Worm (Caenorhabditis elegans) whole organism, L2 larva: ENCODE results near the gene tsp-12.

Experiments
- C34F6.9 ChIP-seq: fragments of 150-350 bp; optimal IDR thresholded peaks from 2 replicates; lab custom pipeline; 2014; ENCODE audit warnings: missing biosample characterization, missing genetic modification characterization
- R02D3.7 ChIP-seq: fragments of 150-350 bp; optimal IDR thresholded peaks from 2 replicates; lab custom pipeline; 2014; ENCODE audit warnings: missing biosample characterization, missing genetic modification characterization
- nhr-23 ChIP-seq: fragments of 150-350 bp; optimal IDR thresholded peaks from 2 replicates; lab custom pipeline; 2014; ENCODE audit warnings: missing biosample characterization, missing genetic modification reagents, missing genetic modification characterization
- nhr-25 ChIP-seq: fragments of 150-350 bp; sonication (generic microtip); optimal IDR thresholded peaks from 3 replicates; lab custom pipeline; 2014; ENCODE audit warnings: missing biosample characterization, missing genetic modification characterization
- nhr-6 ChIP-seq: fragments of 150-350 bp; optimal IDR thresholded peaks from 2 replicates; lab custom pipeline; 2014; ENCODE audit warnings: missing biosample characterization, missing genetic modification characterization
- nhr-77 ChIP-seq: fragments of 150-350 bp; optimal IDR thresholded peaks from 2 replicates; lab custom pipeline; 2014; ENCODE audit warnings: missing biosample characterization, missing genetic modification characterization
- unc-62 ChIP-seq: fragments of 150-350 bp; optimal IDR thresholded peaks from 2 replicates; lab custom pipeline; 2014; ENCODE audit warnings: missing biosample characterization, missing genetic modification reagents, missing genetic modification characterization

DNA sequence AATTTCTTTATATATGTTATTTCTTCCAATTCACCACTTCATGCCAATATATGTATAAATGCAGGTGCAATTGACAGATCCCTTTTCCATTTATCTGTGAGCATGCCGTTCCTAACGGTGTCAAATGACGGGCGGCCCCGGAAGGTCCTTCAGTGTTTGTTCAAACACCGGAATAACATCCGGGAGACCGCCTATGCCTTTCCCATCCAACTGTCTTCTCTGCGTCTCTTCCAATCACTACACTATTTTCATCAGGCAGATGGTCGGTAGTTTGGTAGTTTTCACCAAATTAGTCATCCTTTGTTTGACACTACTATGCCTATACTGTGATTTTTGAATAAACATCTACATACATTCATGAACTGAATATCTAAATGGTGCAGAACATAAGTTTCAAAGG lies 40.2 kb upstream of the tsp-12 start:
- TF ChIP-seq C34F6.9: no peak
- no peak for TF ChIP-seq unc-62 (GFP tag; lab: Kevin White, UChicago)
- no peak for TF ChIP-seq nhr-77 (tag; lab: Kevin White, UChicago)
- no peak for TF ChIP-seq nhr-6 (tag; lab: Kevin White, UChicago)
- no peak for TF ChIP-seq R02D3.7
- no peak for TF ChIP-seq nhr-23
- TF ChIP-seq nhr-25 (tag; lab: Kevin White, UChicago): no peak
